Worm (Caenorhabditis elegans) whole organism, L3 larva: ENCODE measurements around the gene F59A1.6.

Source experiments
- aly-2 ChIP-seq: fragments of 150-350 bp; optimal IDR thresholded peaks from 2 replicates; lab custom pipeline; 2014; ENCODE audit warnings: missing biosample characterization, missing genetic modification characterization
- ceh-9 ChIP-seq: sonication (generic microtip); optimal IDR thresholded peaks from 2 replicates; lab custom pipeline; 2018; ENCODE audit warnings: missing biosample characterization, missing genetic modification characterization
- elt-1 ChIP-seq: fragments of 150-350 bp; optimal IDR thresholded peaks from 2 replicates; lab custom pipeline; 2014; ENCODE audit warnings: missing biosample characterization, missing genetic modification characterization
- elt-3 ChIP-seq, 3 experiments: fragments of 150-350 bp in 1 of 3; sonication (generic microtip) in 2 of 3; optimal IDR thresholded peaks; 2 replicates in 2 of 3; 4 replicates in 1 of 3; lab custom pipeline; 2014 to 2017; ENCODE audit warnings: missing biosample characterization in 3 of 3, missing genetic modification characterization in 3 of 3
- jun-1 ChIP-seq: fragments of 150-350 bp; optimal IDR thresholded peaks from 2 replicates; lab custom pipeline; 2014; ENCODE audit warnings: missing biosample characterization, missing genetic modification reagents, missing genetic modification characterization
- lin-39 ChIP-seq: fragments of 150-350 bp; optimal IDR thresholded peaks from 2 replicates; lab custom pipeline; 2018; ENCODE audit warnings: missing biosample characterization, missing genetic modification reagents, missing genetic modification characterization
- mml-1 ChIP-seq: fragments of 150-350 bp; sonication (generic microtip); optimal IDR thresholded peaks from 3 replicates; lab custom pipeline; 2014; ENCODE audit warnings: missing biosample characterization, missing genetic modification characterization
- nhr-77 ChIP-seq: fragments of 150-350 bp; optimal IDR thresholded peaks from 2 replicates; lab custom pipeline; 2014; ENCODE audit warnings: missing biosample characterization, missing genetic modification characterization
- skn-1 ChIP-seq: fragments of 150-350 bp; optimal IDR thresholded peaks from 2 replicates; lab custom pipeline; 2014; ENCODE audit warnings: missing biosample characterization, missing genetic modification characterization
- snpc-4 ChIP-seq: fragments of 150-350 bp; optimal IDR thresholded peaks from 2 replicates; lab custom pipeline; 2014; ENCODE audit warnings: missing biosample characterization, missing genetic modification characterization
- tbx-2 ChIP-seq: sonication (generic microtip); optimal IDR thresholded peaks from 2 replicates; lab custom pipeline; 2016; ENCODE audit warnings: mild to moderate bottlenecking, missing genetic modification characterization, missing compliant biosample characterization
- ztf-11 ChIP-seq: fragments of 150-350 bp; optimal IDR thresholded peaks from 2 replicates; lab custom pipeline; 2014; ENCODE audit warnings: missing biosample characterization, missing genetic modification characterization

DNA sequence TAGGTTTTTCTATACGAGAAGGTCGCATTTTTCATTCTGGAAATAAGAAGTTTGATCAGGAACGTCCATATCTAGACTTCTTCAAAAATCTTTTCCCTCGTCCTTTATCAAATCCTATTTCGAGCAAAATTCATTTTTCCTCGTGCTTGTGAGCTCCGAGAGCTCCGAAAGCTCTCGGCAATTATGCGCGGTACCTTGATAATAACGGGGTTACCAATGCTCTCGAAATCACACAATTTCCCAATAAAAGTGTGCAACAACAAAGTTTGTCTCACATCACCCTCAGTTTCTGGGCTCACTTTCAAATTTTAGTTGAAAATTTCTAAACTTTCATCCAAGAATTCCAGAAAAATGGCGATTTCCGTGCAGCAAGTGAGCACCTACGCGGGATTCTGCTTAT is 16.4 kb upstream of the F59A1.6 start, which contains the start of gene str-89:
- no peak for TF ChIP-seq snpc-4
- TF ChIP-seq elt-1, result no peak
- no peak for TF ChIP-seq nhr-77 (tag; lab: Kevin White, UChicago)
- no peak for TF ChIP-seq aly-2 (tag; lab: Kevin White, UChicago)
- TF ChIP-seq lin-39, result no peak
- no peak for TF ChIP-seq ztf-11 (tag; lab: Kevin White, UChicago)
- TF ChIP-seq skn-1 (tag; lab: Kevin White, UChicago), result no peak
- no peak for TF ChIP-seq jun-1
- no peak for TF ChIP-seq tbx-2 (tag; lab: Kevin White, UChicago)
- no peak for TF ChIP-seq elt-3 (tag; optimal IDR thresholded peaks at IDR 0.05; lab: Kevin White, UChicago)
- TF ChIP-seq mml-1 (tag; lab: Kevin White, UChicago), result no peak
- TF ChIP-seq ceh-9 (tag; lab: Kevin White, UChicago), result no peak
